Worm (Caenorhabditis elegans): ENCODE data around the gene ZK105.13.

ZK105.13 gene

ce11 chrV:7675904-7676303, 37.1 kb downstream of the ZK105.13 start, which contains the start of gene C12D5.3:
Gene C12D5.3, plus strand, starts transcription at chrV:7676204.
- no peak for TF ChIP-seq nhr-71 (tag; optimal IDR thresholded peaks at IDR 0.05)
- TF ChIP-seq pax-3 (tag; optimal IDR thresholded peaks at IDR 0.05) = no peak
- TF ChIP-seq egl-27 (tag; optimal IDR thresholded peaks at IDR 0.05) = no peak
- TF ChIP-seq lin-14 (GFP tag; optimal IDR thresholded peaks at IDR 0.05) = no peak
- TF ChIP-seq isw-1 (GFP tag; IDR thresholded peaks at IDR 0.05) = no peak
- no peak for TF ChIP-seq mab-9 (GFP tag; IDR thresholded peaks at IDR 0.05)
- TF ChIP-seq aly-2 (tag; optimal IDR thresholded peaks at IDR 0.05) = no peak
- no peak for TF ChIP-seq sup-37 (GFP tag; optimal IDR thresholded peaks at IDR 0.05)

- TF ChIP-seq grh-1 (GFP tag; IDR thresholded peaks at IDR 0.05) = no peak
- no peak for TF ChIP-seq sup-37 (GFP tag; optimal IDR thresholded peaks at IDR 0.05)
- TF ChIP-seq snpc-4 (tag; optimal IDR thresholded peaks at IDR 0.05) = no peak
- TF ChIP-seq sptf-1 (tag; optimal IDR thresholded peaks at IDR 0.05) = no peak
- TF ChIP-seq lin-14 (GFP tag; optimal IDR thresholded peaks at IDR 0.05) = no peak
- TF ChIP-seq lin-35 (GFP tag; optimal IDR thresholded peaks at IDR 0.05) = no peak
- no peak for TF ChIP-seq mep-1 (tag; optimal IDR thresholded peaks at IDR 0.05)
- TF ChIP-seq lsy-2 (tag; optimal IDR thresholded peaks at IDR 0.05) = no peak
- no peak for TF ChIP-seq lin-39 (tag; optimal IDR thresholded peaks at IDR 0.05)
Observed at ce11 chrV:7672258-7672657, 40.7 kb downstream of the ZK105.13 start, which contains the start of gene C12D5.4. Gene C12D5.4, plus strand, starts transcription at chrV:7672558.

ce11 chrV:7667940-7668339, 45.0 kb downstream of the ZK105.13 start, which contains the start of gene C12D5.5:
Gene C12D5.5, plus strand, starts transcription at chrV:7668240.
- no peak for TF ChIP-seq jun-1 (tag; optimal IDR thresholded peaks at IDR 0.05)
- TF ChIP-seq ztf-4 (tag; optimal IDR thresholded peaks at IDR 0.05) = no peak
- no peak for TF ChIP-seq C16A3.4 (tag; optimal IDR thresholded peaks at IDR 0.05)
- no peak for TF ChIP-seq lir-3 (tag; optimal IDR thresholded peaks at IDR 0.05; ENCODE audit: poor library complexity)
- TF ChIP-seq unc-130 (tag; optimal IDR thresholded peaks at IDR 0.05) = no peak
- TF ChIP-seq lin-15B (tag; optimal IDR thresholded peaks at IDR 0.05) = no peak
- TF ChIP-seq hlh-4 (tag; optimal IDR thresholded peaks at IDR 0.05) = no peak
- no peak for TF ChIP-seq F16B12.6 (tag; optimal IDR thresholded peaks at IDR 0.05)
- no peak for TF ChIP-seq ama-1 (optimal IDR thresholded peaks at IDR 0.05)
- TF ChIP-seq nhr-90 (tag; optimal IDR thresholded peaks at IDR 0.05; ENCODE audit: poor library complexity) = no peak
- TF ChIP-seq nhr-20 (tag; optimal IDR thresholded peaks at IDR 0.05) = no peak
- TF ChIP-seq irx-1 (tag; optimal IDR thresholded peaks at IDR 0.05) = no peak
- no peak for TF ChIP-seq snu-23 (GFP tag; optimal IDR thresholded peaks at IDR 0.05)
- TF ChIP-seq mab-9 (GFP tag; IDR thresholded peaks at IDR 0.05) = no peak
- no peak for TF ChIP-seq nhr-77 (tag; optimal IDR thresholded peaks at IDR 0.05)
- no peak for TF ChIP-seq Y116A8C.19 (tag; optimal IDR thresholded peaks at IDR 0.05; ENCODE audit: borderline replicate concordance)
- TF ChIP-seq nhr-85 (tag) = no peak
